Fruit fly (Drosophila melanogaster) S2 (cell line): ENCODE measurements around the gene CG11790.

Experiments used
- CG8478 ChIP-seq: fragments of >200 bp; optimal IDR thresholded peaks from 2 replicates; lab custom pipeline; 2018
- CTCF ChIP-seq, 2 experiments: fragments of >200 bp; optimal IDR thresholded peaks; 2 replicates each; lab custom pipeline; 2018

DNA sequence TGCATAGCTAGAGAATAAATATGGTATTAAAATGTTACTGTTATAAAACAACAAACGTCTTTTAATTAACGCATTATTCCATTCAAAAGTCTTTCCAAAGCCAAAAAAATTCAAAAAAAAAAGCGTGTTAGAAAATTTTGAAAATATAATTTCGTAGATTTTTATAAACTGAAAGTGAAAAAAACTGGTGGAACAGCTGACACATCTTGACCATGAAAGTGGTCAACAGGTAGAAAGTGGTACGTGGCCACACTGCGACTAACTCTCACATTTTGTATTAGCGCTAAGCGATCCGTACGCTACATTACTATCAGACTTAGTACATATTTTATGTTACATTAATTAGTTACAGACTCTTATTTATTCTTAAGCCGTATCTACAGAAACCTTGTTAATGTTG, 23.4 kb downstream of the CG11790 start, which contains the start of gene CG11836:
- TF ChIP-seq CG8478 (no peak), CTCF (optimal IDR thresholded peaks at IDR 0.05; lab: Kevin White, UChicago) (no peak)
